Worm (Caenorhabditis elegans) whole organism, L4 larva: ENCODE measurements around the gene cyn-13.
A peak's percentile ranks its signal among the peaks of the same experiment; 100 is the strongest.
"Not testable (repeated sequence)": the region's sequence is repeated elsewhere in the genome, so short reads cannot be mapped to it uniquely, and the experiment has no call there.

Experiments
- F10B5.3 ChIP-seq: sonication (generic microtip); optimal IDR thresholded peaks from 2 replicates; lab custom pipeline; 2016; ENCODE audit warnings: mild to moderate bottlenecking, missing genetic modification characterization, missing compliant biosample characterization
- F49E8.2 ChIP-seq: sonication (generic microtip); optimal IDR thresholded peaks from 2 replicates; lab custom pipeline; 2016; ENCODE audit warnings: missing compliant biosample characterization, mild to moderate bottlenecking, missing genetic modification characterization, borderline replicate concordance
- T26A8.4 ChIP-seq: fragments of 200-800 bp; sonication (Bioruptor generic); IDR thresholded peaks from 2 replicates; pipeline ENCODE4 v1.3.6; 2022; ENCODE audit warnings: missing genetic modification characterization, missing compliant biosample characterization
- Y105C5A.15 ChIP-seq: fragments of 200-800 bp; sonication (Bioruptor generic); IDR thresholded peaks from 2 replicates; pipeline ENCODE4 v1.3.6; 2022; ENCODE audit warnings: missing genetic modification characterization, missing compliant biosample characterization
- ZK546.5 ChIP-seq, 2 experiments: sonication (generic microtip); optimal IDR thresholded peaks; 2 replicates each; lab custom pipeline; 2017; ENCODE audit warnings: missing biosample characterization in 2 of 2, missing genetic modification characterization in 2 of 2
- ces-1 ChIP-seq: fragments of 150-350 bp; sonication (generic microtip); optimal IDR thresholded peaks from 4 replicates; lab custom pipeline; 2014; ENCODE audit warnings: missing biosample characterization, missing genetic modification reagents, missing genetic modification characterization
- daf-19 ChIP-seq: fragments of 200-800 bp; sonication (Bioruptor generic); conservative IDR thresholded peaks from 2 replicates; pipeline ENCODE4 v1.3.6; 2022; ENCODE audit warnings: missing genetic modification characterization, missing compliant biosample characterization
- dmd-8 ChIP-seq: fragments of 200-800 bp; sonication (Bioruptor generic); IDR thresholded peaks from 2 replicates; pipeline ENCODE4 v1.3.6; 2022; ENCODE audit warnings: missing genetic modification characterization, missing compliant biosample characterization
- dmd-9 ChIP-seq: fragments of 200-800 bp; sonication (Bioruptor generic); IDR thresholded peaks from 2 replicates; pipeline ENCODE4 v1.3.6; 2022; ENCODE audit warnings: missing genetic modification reagents, missing genetic modification characterization, missing compliant biosample characterization
- dpl-1 ChIP-seq: fragments of 150-350 bp; optimal IDR thresholded peaks from 2 replicates; lab custom pipeline; 2014; ENCODE audit warnings: missing biosample characterization, missing genetic modification reagents, missing genetic modification characterization
- egl-43 ChIP-seq: fragments of 200-800 bp; sonication (Bioruptor generic); IDR thresholded peaks from 2 replicates; pipeline ENCODE4 v1.3.6; 2022; ENCODE audit warnings: missing genetic modification reagents, missing genetic modification characterization, missing compliant biosample characterization
- lin-38 ChIP-seq: fragments of 200-800 bp; sonication (Bioruptor generic); IDR thresholded peaks from 2 replicates; pipeline ENCODE4 v1.3.6; 2022; ENCODE audit warnings: missing genetic modification reagents, missing genetic modification characterization, missing compliant biosample characterization
- mxl-2 ChIP-seq: fragments of 200-800 bp; sonication (Bioruptor generic); conservative IDR thresholded peaks from 2 replicates; pipeline ENCODE4 v1.3.6; 2022; ENCODE audit warnings: missing genetic modification reagents, missing genetic modification characterization, missing compliant biosample characterization
- nhr-11 ChIP-seq: fragments of 150-350 bp; optimal IDR thresholded peaks from 2 replicates; lab custom pipeline; 2014; ENCODE audit warnings: missing biosample characterization, missing genetic modification characterization
- nhr-28 ChIP-seq: fragments of 150-350 bp; optimal IDR thresholded peaks from 2 replicates; lab custom pipeline; 2014; ENCODE audit warnings: missing biosample characterization, missing genetic modification characterization
- skn-1 ChIP-seq: fragments of 150-350 bp; optimal IDR thresholded peaks from 2 replicates; lab custom pipeline; 2014; ENCODE audit warnings: missing biosample characterization, missing genetic modification characterization
- spr-3 ChIP-seq: fragments of 200-800 bp; sonication (Bioruptor generic); optimal IDR thresholded peaks from 2 replicates; lab custom pipeline; 2018; ENCODE audit warnings: mild to moderate bottlenecking, missing genetic modification characterization, missing compliant biosample characterization
- unc-62 ChIP-seq, 3 experiments: fragments of 150-350 bp in 1 of 3; sonication (generic microtip); optimal IDR thresholded peaks in 2 of 3; peaks in 1 of 3; 1 replicate in 1 of 3; 2 replicates in 2 of 3; lab custom pipeline; 2014 to 2017; ENCODE audit warnings: missing biosample characterization in 3 of 3, missing genetic modification characterization in 3 of 3, missing genetic modification reagents in 3 of 3, missing genotype in 1 of 3
- vab-7 ChIP-seq: fragments of 200-800 bp; sonication (Bioruptor generic); IDR thresholded peaks from 2 replicates; pipeline ENCODE4 v1.3.6; 2022; ENCODE audit warnings: missing genetic modification reagents, missing genetic modification characterization, missing compliant biosample characterization
- zfp-3 ChIP-seq: fragments of 200-800 bp; sonication (Bioruptor generic); conservative IDR thresholded peaks from 2 replicates; pipeline ENCODE4 v1.3.6; 2022; ENCODE audit warnings: missing genetic modification reagents, missing genetic modification characterization, missing compliant biosample characterization
- zip-2 ChIP-seq: fragments of 150-350 bp; optimal IDR thresholded peaks from 2 replicates; lab custom pipeline; 2014; ENCODE audit warnings: missing biosample characterization, missing genetic modification characterization
- ztf-11 ChIP-seq: fragments of 150-350 bp; optimal IDR thresholded peaks from 2 replicates; lab custom pipeline; 2014; ENCODE audit warnings: missing biosample characterization, missing genetic modification characterization

The cyn-13 gene

DNA sequence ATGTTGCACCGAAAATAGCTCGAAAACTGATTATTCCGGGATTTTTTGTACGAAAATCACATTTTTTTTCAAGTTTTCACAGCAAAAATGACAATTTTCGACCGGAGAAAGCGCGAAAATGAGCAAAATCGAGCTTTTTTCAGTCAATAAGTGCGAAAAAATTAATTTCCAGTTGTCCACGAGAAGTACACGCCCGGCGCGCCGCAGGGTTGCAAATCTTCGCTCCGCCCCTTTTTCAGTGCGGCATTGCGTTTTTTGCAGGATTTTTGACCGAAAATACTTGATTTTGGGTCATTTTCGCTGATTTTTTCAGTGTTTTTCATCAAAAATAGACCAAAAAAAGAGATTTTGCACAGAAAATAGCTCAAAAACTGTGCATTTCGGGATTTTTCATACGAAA lies 32.1 kb downstream of the cyn-13 start:
- TF ChIP-seq zfp-3 (GFP tag; lab: Robert Waterston, UW) (no peak), dmd-9 (0 out of 2 replicates have a peak, but pooled peaks have one; percentile 7), T26A8.4 (GFP tag; lab: Robert Waterston, UW) (no peak), egl-43 (GFP tag; lab: Robert Waterston, UW) (no peak), F10B5.3 (tag; lab: Kevin White, UChicago) (no peak), spr-3 (GFP tag; lab: Kevin White, UChicago) (no peak), Y105C5A.15 (no peak), lin-38 (GFP tag; lab: Robert Waterston, UW) (peak; percentile 51), ztf-11 (no peak), daf-19 (GFP tag; lab: Robert Waterston, UW) (no peak), dpl-1 (GFP tag; lab: Kevin White, UChicago) (peak; percentile 0)

DNA sequence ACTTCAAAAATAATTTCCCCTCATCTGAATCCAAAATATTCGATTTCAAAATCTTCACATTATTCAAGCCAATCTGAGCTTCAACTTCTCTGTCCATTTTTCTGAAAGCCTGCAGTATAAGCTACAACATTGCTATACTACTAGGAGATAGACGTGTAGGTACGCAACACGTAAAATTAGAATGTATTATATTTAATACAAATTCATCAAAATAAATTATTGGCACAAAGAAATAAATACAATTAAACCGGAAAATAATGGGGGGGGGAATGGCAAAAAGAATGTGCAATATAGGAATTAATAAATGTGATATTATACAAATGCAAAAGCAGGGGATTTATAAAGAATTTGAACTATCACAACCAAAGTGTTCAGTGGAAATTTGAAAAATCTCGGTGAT lies 37.8 kb downstream of the cyn-13 start, which contains the start of gene Y116A8C.25:
TSS of gene Y116A8C.25 (minus strand) at position 101 of the 400 bp plus-strand sequence.
- TF ChIP-seq unc-62 (GFP tag; optimal IDR thresholded peaks at IDR 0.05 in 1 of 2; lab: Kevin White, UChicago) = no peak
- TF ChIP-seq unc-62 (tag; optimal IDR thresholded peaks at IDR 0.05; lab: Kevin White, UChicago) = no peak
- no peak for TF ChIP-seq vab-7
- TF ChIP-seq skn-1 (tag; lab: Kevin White, UChicago) = no peak
- TF ChIP-seq F49E8.2 = no peak

DNA sequence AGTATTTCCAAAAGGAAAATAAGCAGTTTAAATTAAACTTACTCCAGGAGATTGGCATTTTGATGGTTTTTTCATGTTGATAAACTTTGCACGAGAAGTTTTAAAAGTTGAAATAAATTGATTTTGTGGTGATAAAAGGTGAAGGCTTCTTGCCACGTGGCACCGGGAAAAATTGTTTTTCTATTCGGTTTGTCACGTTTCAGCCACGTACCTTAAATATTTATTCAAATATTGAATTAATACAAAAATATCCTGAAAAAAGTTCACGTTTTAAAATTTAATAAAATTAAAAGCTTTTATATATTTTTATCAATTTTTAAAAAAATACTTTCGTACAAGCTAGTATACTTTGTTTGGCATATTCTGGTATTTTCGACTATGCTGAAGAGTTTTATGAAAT lies 45.7 kb downstream of the cyn-13 start, which contains the start of gene Y116A8C.24:
TSS of gene Y116A8C.24 (minus strand) at position 101 of the 400 bp plus-strand sequence.
- TF ChIP-seq nhr-28 (tag; lab: Kevin White, UChicago); ces-1 (GFP tag; lab: Kevin White, UChicago); ZK546.5 (tag; optimal IDR thresholded peaks at IDR 0.05; lab: Kevin White, UChicago): not testable (repeated sequence)
- TF ChIP-seq, all 104 proteins: peak for 0; not testable (repeated sequence) for 104

DNA sequence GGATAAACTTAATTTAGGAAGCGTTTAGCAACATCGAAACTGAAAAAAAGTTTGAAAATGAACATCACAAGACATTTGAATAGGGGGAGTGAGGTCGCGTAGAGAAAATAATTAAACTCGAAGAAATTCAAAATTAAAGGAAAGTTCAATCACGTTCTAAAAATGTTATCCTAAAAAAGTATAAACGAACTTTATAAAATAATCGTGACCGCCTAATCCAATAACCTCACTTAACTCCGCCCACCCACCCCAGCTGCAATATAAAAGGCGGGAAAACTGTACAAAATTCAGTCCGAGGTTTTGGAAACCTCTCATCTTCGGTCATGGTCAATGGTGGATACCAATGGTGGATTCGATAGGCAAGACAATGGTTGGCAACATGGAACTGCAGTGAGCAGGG lies 51.5 kb downstream of the cyn-13 start, which contains the start of gene Y116A8C.465:
TSS of gene Y116A8C.465 (plus strand) at position 301 of the 400 bp plus-strand sequence.
- TF ChIP-seq mxl-2; zip-2; nhr-11 (tag; lab: Kevin White, UChicago): not testable (repeated sequence)

DNA sequence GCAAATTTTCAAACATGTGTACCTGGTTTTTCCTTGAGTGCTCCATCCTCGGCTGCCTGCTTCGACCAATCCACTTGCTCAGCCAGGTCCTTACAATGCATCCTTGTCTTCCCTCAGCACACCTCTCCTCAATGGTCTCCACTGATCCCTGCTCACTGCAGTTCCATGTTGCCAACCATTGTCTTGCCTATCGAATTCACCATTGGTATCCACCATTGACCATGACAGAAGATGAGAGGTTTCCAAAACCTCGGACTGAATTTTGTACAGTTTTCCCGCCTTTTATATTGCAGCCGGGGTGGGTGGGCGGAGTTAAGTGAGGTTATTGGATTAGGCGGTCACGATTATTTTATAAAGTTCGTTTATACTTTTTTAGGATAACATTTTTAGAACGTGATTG lies 52.8 kb downstream of the cyn-13 start, which contains the start of gene Y116A8C.467:
TSS of gene Y116A8C.467 (minus strand) at position 101 of the 400 bp plus-strand sequence.
- not testable (repeated sequence) for TF ChIP-seq ZK546.5 (tag; optimal IDR thresholded peaks at IDR 0.05; lab: Kevin White, UChicago); dmd-8 (GFP tag; lab: Robert Waterston, UW); lin-38 (GFP tag; lab: Robert Waterston, UW)
